Fruit fly (Drosophila melanogaster) whole organism, embryonic: ENCODE results near the gene CG32280.

Experiments
- BtbVII ChIP-seq: fragments of 200-800 bp; sonication (Bioruptor generic); optimal IDR thresholded peaks from 3 replicates; lab custom pipeline; 2017; ENCODE audit warnings: missing biosample characterization, mild to moderate bottlenecking, missing genetic modification characterization
- CG11504 ChIP-seq: fragments of 200-800 bp; sonication (Bioruptor generic); optimal IDR thresholded peaks from 3 replicates; lab custom pipeline; 2019; ENCODE audit warnings: missing biosample characterization, mild to moderate bottlenecking, missing genetic modification characterization, moderate library complexity
- CG11695 ChIP-seq: fragments of 200-800 bp; sonication (Bioruptor generic); IDR thresholded peaks from 3 replicates; pipeline ENCODE4 v1.3.6; 2022; ENCODE audit warnings: missing biosample characterization, missing genetic modification characterization
- CG1647 ChIP-seq: fragments of 200-800 bp; sonication (Bioruptor generic); optimal IDR thresholded peaks from 3 replicates; lab custom pipeline; 2016; ENCODE audit warnings: missing biosample characterization, missing genetic modification characterization
- CG16813 ChIP-seq: fragments of 200-800 bp; sonication (Bioruptor generic); IDR thresholded peaks from 3 replicates; pipeline ENCODE4 v1.3.6; 2022; ENCODE audit warnings: missing biosample characterization, missing genetic modification characterization; ENCODE audit not compliant: partially characterized antibody
- CG17186 ChIP-seq: fragments of 200-800 bp; sonication (Bioruptor generic); optimal IDR thresholded peaks from 3 replicates; lab custom pipeline; 2017; ENCODE audit warnings: missing biosample characterization, missing genetic modification reagents, missing genetic modification characterization
- CG1792 ChIP-seq: fragments of 200-800 bp; sonication (Bioruptor generic); optimal IDR thresholded peaks from 2 replicates; lab custom pipeline; 2016; ENCODE audit warnings: missing biosample characterization, missing genetic modification characterization
- CG18764 ChIP-seq: fragments of 200-800 bp; sonication (Bioruptor generic); optimal IDR thresholded peaks from 3 replicates; lab custom pipeline; 2016; ENCODE audit warnings: missing biosample characterization, missing genetic modification characterization
- CG2712 ChIP-seq: fragments of 200-800 bp; optimal IDR thresholded peaks from 3 replicates; lab custom pipeline; 2019; ENCODE audit warnings: missing biosample characterization, mild to moderate bottlenecking, missing genetic modification characterization, moderate library complexity
- CG2875 ChIP-seq: fragments of 200-800 bp; sonication (Bioruptor generic); optimal IDR thresholded peaks from 2 replicates; lab custom pipeline; 2017; ENCODE audit warnings: missing biosample characterization, mild to moderate bottlenecking, missing genetic modification characterization, missing genetic modification reagents
- CG31388 ChIP-seq: fragments of 200-800 bp; sonication (Bioruptor generic); optimal IDR thresholded peaks from 2 replicates; lab custom pipeline; 2016; ENCODE audit warnings: missing biosample characterization, missing genetic modification characterization
- CG31441 ChIP-seq: fragments of 200-800 bp; sonication (Bioruptor generic); IDR thresholded peaks from 2 replicates; pipeline ENCODE4 v1.3.6; 2022; ENCODE audit warnings: missing biosample characterization, missing genetic modification characterization
- CG4707 ChIP-seq: fragments of 200-800 bp; sonication (Bioruptor generic); optimal IDR thresholded peaks from 2 replicates; lab custom pipeline; 2018; ENCODE audit warnings: missing biosample characterization, mild to moderate bottlenecking, missing genetic modification characterization, moderate library complexity
- CG6683 ChIP-seq: fragments of 200-800 bp; sonication (Bioruptor generic); optimal IDR thresholded peaks from 2 replicates; lab custom pipeline; 2017; ENCODE audit warnings: missing biosample characterization, mild to moderate bottlenecking, missing genetic modification characterization, missing genetic modification reagents
- CG7963 ChIP-seq: fragments of 200-800 bp; sonication (Bioruptor generic); IDR thresholded peaks from 3 replicates; pipeline ENCODE4 v1.3.6; 2022; ENCODE audit warnings: missing biosample characterization, missing genetic modification characterization; ENCODE audit not compliant: partially characterized antibody
- CG8765 ChIP-seq: fragments of 200-800 bp; sonication (Bioruptor generic); IDR thresholded peaks from 2 replicates; pipeline ENCODE4 v1.3.6; 2022; ENCODE audit warnings: missing biosample characterization, missing genetic modification characterization
- CG9437 ChIP-seq: fragments of 200-800 bp; sonication (Bioruptor generic); optimal IDR thresholded peaks from 2 replicates; lab custom pipeline; 2018; ENCODE audit warnings: missing biosample characterization, mild to moderate bottlenecking, missing genetic modification characterization
- CG9609 ChIP-seq: fragments of 200-800 bp; sonication (Bioruptor generic); optimal IDR thresholded peaks from 3 replicates; lab custom pipeline; 2016; ENCODE audit warnings: missing biosample characterization, missing genetic modification characterization
- CHES-1-like ChIP-seq: fragments of 200-800 bp; sonication (Bioruptor generic); optimal IDR thresholded peaks from 2 replicates; lab custom pipeline; 2016; ENCODE audit warnings: missing biosample characterization, missing genetic modification characterization
- HLHmδ ChIP-seq: fragments of 200-800 bp; sonication (Bioruptor generic); optimal IDR thresholded peaks from 2 replicates; lab custom pipeline; 2018; ENCODE audit warnings: missing biosample characterization, mild to moderate bottlenecking, missing genetic modification characterization, moderate library complexity
- Hey ChIP-seq: fragments of 200-800 bp; sonication (Bioruptor generic); optimal IDR thresholded peaks from 3 replicates; lab custom pipeline; 2018; ENCODE audit warnings: missing biosample characterization, mild to moderate bottlenecking, missing genetic modification characterization
- HmgD ChIP-seq: fragments of 200-800 bp; sonication (Bioruptor generic); optimal IDR thresholded peaks from 3 replicates; lab custom pipeline; 2016; ENCODE audit warnings: missing biosample characterization, missing genetic modification characterization
- Hr3 ChIP-seq: fragments of 200-800 bp; sonication (Bioruptor generic); optimal IDR thresholded peaks from 3 replicates; lab custom pipeline; 2016; ENCODE audit warnings: missing biosample characterization, missing genetic modification characterization
- Hr51 ChIP-seq, 2 experiments: fragments of 200-800 bp; sonication (Bioruptor generic); optimal IDR thresholded peaks; 2 replicates in 1 of 2; 3 replicates in 1 of 2; lab custom pipeline; 2016 to 2018; ENCODE audit warnings: missing biosample characterization in 2 of 2, missing genetic modification characterization in 2 of 2, mild to moderate bottlenecking in 1 of 2, moderate library complexity in 1 of 2
- Kr ChIP-seq: fragments of 200-800 bp; sonication (Bioruptor generic); optimal IDR thresholded peaks from 2 replicates; lab custom pipeline; 2017; ENCODE audit warnings: missing biosample characterization, mild to moderate bottlenecking, missing genetic modification characterization
- Lim3 ChIP-seq: fragments of 200-800 bp; sonication (Bioruptor generic); IDR thresholded peaks from 2 replicates; pipeline ENCODE4 v1.3.6; 2022; ENCODE audit warnings: missing biosample characterization, missing genetic modification characterization
- MBD-R2 ChIP-seq: fragments of 200-800 bp; sonication (Bioruptor generic); IDR thresholded peaks from 2 replicates; pipeline ENCODE4 v1.3.6; 2022; ENCODE audit warnings: missing biosample characterization, missing genetic modification characterization
- NK7.1 ChIP-seq: fragments of 200-800 bp; sonication (Bioruptor generic); optimal IDR thresholded peaks from 3 replicates; lab custom pipeline; 2016; ENCODE audit warnings: missing biosample characterization, missing genetic modification characterization
- PHDP ChIP-seq: fragments of 200-800 bp; sonication (Bioruptor generic); optimal IDR thresholded peaks from 3 replicates; lab custom pipeline; 2018; ENCODE audit warnings: missing biosample characterization, mild to moderate bottlenecking, missing genetic modification characterization, moderate library complexity
- ash1 ChIP-seq: fragments of 200-800 bp; sonication (Bioruptor generic); optimal IDR thresholded peaks from 2 replicates; lab custom pipeline; 2018; ENCODE audit warnings: missing biosample characterization, mild to moderate bottlenecking, missing genetic modification characterization
- br ChIP-seq: fragments of >200 bp; optimal IDR thresholded peaks from 2 replicates; lab custom pipeline; 2017
- croc ChIP-seq: fragments of 200-800 bp; sonication (Bioruptor generic); conservative IDR thresholded peaks from 3 replicates; pipeline ENCODE4 v1.3.6; 2022; ENCODE audit warnings: missing biosample characterization, missing genetic modification characterization
- dan ChIP-seq: fragments of 200-800 bp; sonication (Bioruptor generic); IDR thresholded peaks from 2 replicates; pipeline ENCODE4 v1.3.6; 2022; ENCODE audit warnings: missing biosample characterization, missing genetic modification characterization
- grau ChIP-seq: fragments of 200-800 bp; optimal IDR thresholded peaks from 3 replicates; lab custom pipeline; 2019; ENCODE audit warnings: missing biosample characterization, mild to moderate bottlenecking, missing genetic modification characterization, moderate library complexity
- gt ChIP-seq: fragments of 200-800 bp; sonication (Bioruptor generic); IDR thresholded peaks from 2 replicates; pipeline ENCODE4 v1.3.6; 2022; ENCODE audit warnings: missing biosample characterization, missing genetic modification characterization
- inv ChIP-seq: fragments of 200-800 bp; sonication (Bioruptor generic); IDR thresholded peaks from 2 replicates; pipeline ENCODE4 v1.3.6; 2022; ENCODE audit warnings: missing biosample characterization, missing genetic modification characterization; ENCODE audit not compliant: partially characterized antibody
- kay ChIP-seq: fragments of 200-800 bp; sonication (Bioruptor generic); optimal IDR thresholded peaks from 2 replicates; lab custom pipeline; 2016; ENCODE audit warnings: missing biosample characterization, missing genetic modification characterization
- knrl ChIP-seq: fragments of 200-800 bp; sonication (Bioruptor generic); IDR thresholded peaks from 3 replicates; pipeline ENCODE4 v1.3.6; 2022; ENCODE audit warnings: missing biosample characterization, missing genetic modification characterization; ENCODE audit not compliant: partially characterized antibody
- mld ChIP-seq: fragments of 200-800 bp; sonication (Bioruptor generic); IDR thresholded peaks from 3 replicates; pipeline ENCODE4 v1.3.6; 2022; ENCODE audit warnings: missing biosample characterization, missing genetic modification characterization; ENCODE audit not compliant: partially characterized antibody
- oc ChIP-seq: fragments of 200-800 bp; sonication (Bioruptor generic); optimal IDR thresholded peaks from 2 replicates; lab custom pipeline; 2018; ENCODE audit warnings: missing biosample characterization, mild to moderate bottlenecking, missing genetic modification characterization, moderate library complexity
- pho ChIP-seq: fragments of 200-800 bp; sonication (Bioruptor generic); optimal IDR thresholded peaks from 2 replicates; lab custom pipeline; 2016; ENCODE audit warnings: missing biosample characterization, missing genetic modification characterization
- prd ChIP-seq, 3 experiments: fragments of >200 bp in 2 of 3; fragments of 200-800 bp in 1 of 3; sonication (Bioruptor generic) in 1 of 3; optimal IDR thresholded peaks in 2 of 3; IDR thresholded peaks in 1 of 3; 2 replicates in 2 of 3; 3 replicates in 1 of 3; pipeline versions ENCODE4 v1.3.6 to Lab custom; 2017 to 2022; ENCODE audit warnings: missing biosample characterization in 1 of 3, missing genetic modification characterization in 1 of 3
- sqz ChIP-seq: fragments of 200-800 bp; sonication (Bioruptor generic); optimal IDR thresholded peaks from 3 replicates; lab custom pipeline; 2018; ENCODE audit warnings: missing biosample characterization, mild to moderate bottlenecking, missing genetic modification characterization
- trh ChIP-seq: fragments of 200-800 bp; sonication (Bioruptor generic); optimal IDR thresholded peaks from 2 replicates; lab custom pipeline; 2016; ENCODE audit warnings: missing biosample characterization, missing genetic modification characterization
- unpg ChIP-seq: fragments of 200-800 bp; sonication (Bioruptor generic); optimal IDR thresholded peaks from 3 replicates; lab custom pipeline; 2018; ENCODE audit warnings: missing biosample characterization, mild to moderate bottlenecking, missing genetic modification characterization, moderate library complexity
- zen2 ChIP-seq: fragments of 200-800 bp; sonication (Bioruptor generic); IDR thresholded peaks from 3 replicates; pipeline ENCODE4 v1.3.6; 2022; ENCODE audit warnings: missing biosample characterization, missing genetic modification characterization; ENCODE audit not compliant: partially characterized antibody
- zfh1 ChIP-seq: fragments of 200-800 bp; sonication (Bioruptor generic); IDR thresholded peaks from 3 replicates; pipeline ENCODE4 v1.3.6; 2022; ENCODE audit warnings: missing biosample characterization, missing genetic modification characterization

The CG32280 gene

dm6 chr3L:3198447-3199402, 33.7 kb downstream of the CG32280 start, which contains the start of the genes CG32276 and gry (continued):
- no peak for TF ChIP-seq Hey
- TF ChIP-seq kay, result peak; percentile 83
- TF ChIP-seq CG9609 (GFP tag; lab: Kevin White, UChicago), result peak; percentile 82
- TF ChIP-seq CG6683 (GFP tag; lab: Kevin White, UChicago), result peak; percentile 41
- TF ChIP-seq CG9437 (GFP tag; lab: Kevin White, UChicago), result peak; percentile 85
- no peak for TF ChIP-seq mld (GFP tag; lab: Robert Waterston, UW)
- TF ChIP-seq Lim3, result no peak
- TF ChIP-seq zfh1, result peak; percentile 67; the same call in 2 of the 3 replicates
- TF ChIP-seq CHES-1-like, result peak; percentile 89
- no peak for TF ChIP-seq CG4707 (GFP tag; lab: Kevin White, UChicago)
- no peak for TF ChIP-seq CG2875 (GFP tag; lab: Kevin White, UChicago)
- peak; percentile 85 for TF ChIP-seq CG2712 (tag; lab: Kevin White, UChicago)
- no peak for TF ChIP-seq croc (GFP tag; lab: Robert Waterston, UW)
- no peak for TF ChIP-seq dan (GFP tag; lab: Robert Waterston, UW)
- peak; percentile 62 for TF ChIP-seq knrl (GFP tag; lab: Robert Waterston, UW)
- peak; percentile 71 for TF ChIP-seq CG8765 (GFP tag; lab: Robert Waterston, UW)
- peak; percentile 85 for TF ChIP-seq MBD-R2 (GFP tag; lab: Robert Waterston, UW)
- peak; percentile 33 for TF ChIP-seq NK7.1
- no peak for TF ChIP-seq sqz
- TF ChIP-seq trh (GFP tag; lab: Kevin White, UChicago), result peak; percentile 63
- TF ChIP-seq CG11695, result peak; percentile 73
- TF ChIP-seq CG18764 (GFP tag; lab: Kevin White, UChicago), result peak; percentile 74
- peak; percentile 55 for TF ChIP-seq CG31388 (GFP tag; lab: Kevin White, UChicago)
- TF ChIP-seq CG7963 (GFP tag; lab: Robert Waterston, UW), result no peak
- no peak for TF ChIP-seq br (lab: Kevin White, UChicago)
- TF ChIP-seq inv (GFP tag; lab: Robert Waterston, UW), result peak; percentile 15; the same call in 1 of the 2 replicates
- peak; percentile 79 for TF ChIP-seq CG1647
- TF ChIP-seq CG1792 (GFP tag; lab: Kevin White, UChicago), result no peak
- peak in 1 of 2 experiments; percentile 78 for TF ChIP-seq Hr51 (GFP tag; optimal IDR thresholded peaks at IDR 0.05; lab: Kevin White, UChicago)
- peak; percentile 65 for TF ChIP-seq HmgD
- no peak for TF ChIP-seq Kr
- TF ChIP-seq CG17186 (GFP tag; lab: Kevin White, UChicago), result peak; percentile 81
- TF ChIP-seq HLHmδ (GFP tag; lab: Kevin White, UChicago), result peak; percentile 50
- no peak for TF ChIP-seq zen2 (GFP tag; lab: Robert Waterston, UW)
- TF ChIP-seq ash1 (GFP tag; lab: Kevin White, UChicago), result no peak
- TF ChIP-seq prd (optimal IDR thresholded peaks at IDR 0.05; lab: Kevin White, UChicago), result no peak
- TF ChIP-seq prd (GFP tag; IDR thresholded peaks at IDR 0.05; lab: Robert Waterston, UW), result peak; percentile 82
- peak; percentile 70 for TF ChIP-seq Hr3 (GFP tag; lab: Kevin White, UChicago)
- TF ChIP-seq unpg (GFP tag; lab: Kevin White, UChicago), result peak; percentile 72
- TF ChIP-seq CG31441, result no peak
- no peak for TF ChIP-seq oc (tag; lab: Kevin White, UChicago)
- no peak for TF ChIP-seq grau (tag; lab: Kevin White, UChicago)
- peak; percentile 35; the same call in 1 of the 2 replicates for TF ChIP-seq gt (GFP tag; lab: Robert Waterston, UW)
- TF ChIP-seq pho, result peak; percentile 79
- TF ChIP-seq CG16813, result peak; percentile 50; the same call in 2 of the 3 replicates
- TF ChIP-seq BtbVII, result peak; percentile 35
- no peak for TF ChIP-seq PHDP (tag; lab: Kevin White, UChicago)
- TF ChIP-seq CG11504 (tag; lab: Kevin White, UChicago), result no peak
